Fruit fly (Drosophila melanogaster): ENCODE measurements around the gene CG4045.
A peak's percentile ranks its signal among the peaks of the same experiment; 100 is the strongest.

CG4045 gene

DNA sequence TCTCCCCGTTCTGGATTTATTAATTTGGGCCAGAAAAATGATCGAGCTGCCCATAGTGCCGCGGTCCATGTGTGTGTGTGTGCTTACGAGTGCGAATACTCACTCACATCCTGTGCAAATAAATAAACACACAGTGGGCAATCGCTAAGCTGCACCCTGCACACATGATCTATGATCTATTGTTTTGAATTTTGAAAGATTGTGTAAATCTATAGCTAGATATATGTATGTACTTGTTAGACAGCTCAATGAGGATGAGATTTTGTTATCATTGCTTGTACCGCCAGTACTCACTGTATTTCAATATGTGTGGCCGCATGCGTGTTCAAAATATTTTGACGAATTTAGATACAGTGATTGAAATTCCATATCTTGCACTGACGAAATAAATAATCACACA lies 7.4 kb upstream of the CG4045 start (continued):
- TF ChIP-seq CG7839 (tag; optimal IDR thresholded peaks at IDR 0.05) (peak; percentile 66), Dfd (GFP tag; optimal IDR thresholded peaks at IDR 0.05) (no peak), peb (GFP tag; IDR thresholded peaks at IDR 0.05) (no peak), CG1233 (GFP tag; optimal IDR thresholded peaks at IDR 0.05) (no peak), Awh (GFP tag; IDR thresholded peaks at IDR 0.05) (no peak), crc (GFP tag; optimal IDR thresholded peaks at IDR 0.05) (no peak), CG7963 (GFP tag; IDR thresholded peaks at IDR 0.05; ENCODE audit: partially characterized antibody) (no peak), grn (GFP tag; optimal IDR thresholded peaks at IDR 0.05) (no peak), fru (optimal IDR thresholded peaks at IDR 0.05) (no peak), pan (optimal IDR thresholded peaks at IDR 0.05) (no peak), pan (GFP tag; optimal IDR thresholded peaks at IDR 0.05 in 1 of 2, IDR thresholded peaks at IDR 0.05 in 1 of 2) (peak in 1 of 2 experiments; percentile 59), fd102C (GFP tag; optimal IDR thresholded peaks at IDR 0.05) (no peak), ems (GFP tag; optimal IDR thresholded peaks at IDR 0.05) (no peak), CG42726 (GFP tag; IDR thresholded peaks at IDR 0.05; ENCODE audit: partially characterized antibody) (no peak), Tbp (GFP tag; optimal IDR thresholded peaks at IDR 0.05) (no peak), CG4707 (GFP tag; optimal IDR thresholded peaks at IDR 0.05) (peak; percentile 37), dpn (GFP tag; optimal IDR thresholded peaks at IDR 0.05) (peak; percentile 51 to 53), CG9817 (tag; optimal IDR thresholded peaks at IDR 0.05) (peak; percentile 82), zen (tag; optimal IDR thresholded peaks at IDR 0.05) (no peak), Kr (GFP tag; optimal IDR thresholded peaks at IDR 0.05) (no peak), danr (GFP tag; IDR thresholded peaks at IDR 0.05) (no peak), CG33557 (GFP tag; optimal IDR thresholded peaks at IDR 0.05) (no peak), CG8478 (optimal IDR thresholded peaks at IDR 0.05) (no peak), CG17912 (GFP tag; optimal IDR thresholded peaks at IDR 0.05) (no peak), CG5180 (GFP tag; optimal IDR thresholded peaks at IDR 0.05) (no peak), gcm2 (GFP tag; optimal IDR thresholded peaks at IDR 0.05) (peak; percentile 33), CG8089 (GFP tag; optimal IDR thresholded peaks at IDR 0.05) (no peak), CG33213 (GFP tag; optimal IDR thresholded peaks at IDR 0.05) (peak; percentile 7), CG8359 (GFP tag; optimal IDR thresholded peaks at IDR 0.05; ENCODE audit: borderline replicate concordance) (no peak), luna (GFP tag; optimal IDR thresholded peaks at IDR 0.05) (peak; percentile 21), gsb (GFP tag; IDR thresholded peaks at IDR 0.05) (peak; percentile 81), cas (GFP tag; IDR thresholded peaks at IDR 0.05) (no peak), Eip74EF (GFP tag; optimal IDR thresholded peaks at IDR 0.05) (no peak), CG14965 (GFP tag; optimal IDR thresholded peaks at IDR 0.05; ENCODE audit: borderline replicate concordance) (no peak), Sin3A (optimal IDR thresholded peaks at IDR 0.05) (no peak), CG2875 (GFP tag; optimal IDR thresholded peaks at IDR 0.05) (no peak), CG9932 (GFP tag; IDR thresholded peaks at IDR 0.05) (peak; percentile 91), ATbp (GFP tag; optimal IDR thresholded peaks at IDR 0.05) (no peak), Gug (GFP tag; IDR thresholded peaks at IDR 0.05) (peak; percentile 71; the same call in 3 of the 4 replicates), CG4820 (GFP tag; optimal IDR thresholded peaks at IDR 0.05) (no peak), CG13287 (GFP tag; IDR thresholded peaks at IDR 0.05; ENCODE audit: partially characterized antibody) (no peak), tup (GFP tag; optimal IDR thresholded peaks at IDR 0.05) (no peak), Hsf (GFP tag; optimal IDR thresholded peaks at IDR 0.05) (peak; percentile 50), croc (GFP tag; conservative IDR thresholded peaks at IDR 0.05) (no peak), CG6254 (GFP tag; optimal IDR thresholded peaks at IDR 0.05) (no peak), Rfx (GFP tag; IDR thresholded peaks at IDR 0.05) (peak; percentile 91), CG34224 (GFP tag; IDR thresholded peaks at IDR 0.05; ENCODE audit: partially characterized antibody) (no peak), tll (GFP tag; optimal IDR thresholded peaks at IDR 0.05) (no peak), Side (GFP tag; optimal IDR thresholded peaks at IDR 0.05) (no peak), CG14441 (GFP tag; IDR thresholded peaks at IDR 0.05) (peak; percentile 50; the same call in 1 of the 2 replicates), CG31224 (GFP tag; IDR thresholded peaks at IDR 0.05) (peak; percentile 65), CG3838 (GFP tag; optimal IDR thresholded peaks at IDR 0.05) (no peak)

All from whole organism, embryonic.